Worm (Caenorhabditis elegans) whole organism, L1 larva: ENCODE measurements around the gene mpz-1.

ENCODE experiments used
- blmp-1 ChIP-seq: fragments of 150-350 bp; optimal IDR thresholded peaks from 2 replicates; lab custom pipeline; 2014; ENCODE audit warnings: missing biosample characterization, missing genetic modification characterization
- elt-2 ChIP-seq: sonication (generic microtip); optimal IDR thresholded peaks from 2 replicates; lab custom pipeline; 2016; ENCODE audit warnings: missing genetic modification characterization, mild to moderate bottlenecking, inconsistent platforms, missing compliant biosample characterization, missing genetic modification reagents
- pax-3 ChIP-seq: fragments of 200-800 bp; sonication (Bioruptor generic); optimal IDR thresholded peaks from 2 replicates; lab custom pipeline; 2018; ENCODE audit warnings: mild to moderate bottlenecking, missing genetic modification characterization, moderate library complexity, missing compliant biosample characterization

The mpz-1 gene

ce11 chrII:10693655-10694054 lies 84.3 kb downstream of the mpz-1 start, which contains the start of gene gbh-1:
Gene gbh-1, minus strand, starts transcription at chrII:10693803.
- TF ChIP-seq pax-3 (no peak), blmp-1 (tag; lab: Kevin White, UChicago) (peak; percentile 70), elt-2 (tag; lab: Kevin White, UChicago) (peak; percentile 26)
- TF ChIP-seq, all 84 proteins: peak for 2
